Worm (Caenorhabditis elegans) whole organism, midembryonic: ENCODE measurements around the gene nspe-4.

Experiments used
- T22C8.4 ChIP-seq: fragments of 200-800 bp; sonication (Bioruptor generic); IDR thresholded peaks from 2 replicates; pipeline ENCODE4 v1.3.6; 2022; ENCODE audit warnings: missing genetic modification characterization, missing compliant biosample characterization
- flt-1 ChIP-seq: fragments of 200-800 bp; sonication (Bioruptor generic); IDR thresholded peaks from 2 replicates; pipeline ENCODE4 v1.3.6; 2022; ENCODE audit warnings: missing genetic modification characterization, missing compliant biosample characterization
- klf-2 ChIP-seq: fragments of 200-800 bp; sonication (Bioruptor generic); conservative IDR thresholded peaks from 2 replicates; pipeline ENCODE4 v1.3.6; 2022; ENCODE audit warnings: missing genetic modification reagents, missing genetic modification characterization, missing compliant biosample characterization
- ref-1 ChIP-seq: fragments of 200-800 bp; sonication (Bioruptor generic); conservative IDR thresholded peaks from 2 replicates; pipeline ENCODE4 v1.3.6; 2022; ENCODE audit warnings: missing genetic modification reagents, missing genetic modification characterization, missing compliant biosample characterization
- tab-1 ChIP-seq: fragments of 200-800 bp; sonication (Bioruptor generic); IDR thresholded peaks from 2 replicates; pipeline ENCODE4 v1.3.6; 2022; ENCODE audit warnings: missing genetic modification characterization, missing compliant biosample characterization
- ztf-23 ChIP-seq: fragments of 200-800 bp; sonication (Bioruptor generic); IDR thresholded peaks from 2 replicates; pipeline ENCODE4 v1.3.6; 2022; ENCODE audit warnings: missing genetic modification reagents, missing genetic modification characterization, missing compliant biosample characterization
- ztf-29 ChIP-seq: fragments of 200-800 bp; sonication (Bioruptor generic); IDR thresholded peaks from 2 replicates; pipeline ENCODE4 v1.3.6; 2022; ENCODE audit warnings: missing genetic modification reagents, missing genetic modification characterization, missing compliant biosample characterization

ce11 chrII:12617586-12617985, 5.3 kb downstream of the nspe-4 start, which contains the start of gene nspe-3:
- TF ChIP-seq ref-1 = no peak
- no peak for TF ChIP-seq flt-1 (GFP tag; lab: Robert Waterston, UW)
- TF ChIP-seq ztf-29 = no peak
- no peak for TF ChIP-seq klf-2
- TF ChIP-seq tab-1 (GFP tag; lab: Robert Waterston, UW) = no peak
- no peak for TF ChIP-seq ztf-23 (GFP tag; lab: Robert Waterston, UW)
- no peak for TF ChIP-seq T22C8.4
